Worm (Caenorhabditis elegans) whole organism, midembryonic: ENCODE measurements around the gene srw-107.

ENCODE experiments used
- flt-1 ChIP-seq: fragments of 200-800 bp; sonication (Bioruptor generic); IDR thresholded peaks from 2 replicates; pipeline ENCODE4 v1.3.6; 2022; ENCODE audit warnings: missing genetic modification characterization, missing compliant biosample characterization
- klf-2 ChIP-seq: fragments of 200-800 bp; sonication (Bioruptor generic); conservative IDR thresholded peaks from 2 replicates; pipeline ENCODE4 v1.3.6; 2022; ENCODE audit warnings: missing genetic modification reagents, missing genetic modification characterization, missing compliant biosample characterization
- ref-1 ChIP-seq: fragments of 200-800 bp; sonication (Bioruptor generic); conservative IDR thresholded peaks from 2 replicates; pipeline ENCODE4 v1.3.6; 2022; ENCODE audit warnings: missing genetic modification reagents, missing genetic modification characterization, missing compliant biosample characterization
- ztf-23 ChIP-seq: fragments of 200-800 bp; sonication (Bioruptor generic); IDR thresholded peaks from 2 replicates; pipeline ENCODE4 v1.3.6; 2022; ENCODE audit warnings: missing genetic modification reagents, missing genetic modification characterization, missing compliant biosample characterization

DNA sequence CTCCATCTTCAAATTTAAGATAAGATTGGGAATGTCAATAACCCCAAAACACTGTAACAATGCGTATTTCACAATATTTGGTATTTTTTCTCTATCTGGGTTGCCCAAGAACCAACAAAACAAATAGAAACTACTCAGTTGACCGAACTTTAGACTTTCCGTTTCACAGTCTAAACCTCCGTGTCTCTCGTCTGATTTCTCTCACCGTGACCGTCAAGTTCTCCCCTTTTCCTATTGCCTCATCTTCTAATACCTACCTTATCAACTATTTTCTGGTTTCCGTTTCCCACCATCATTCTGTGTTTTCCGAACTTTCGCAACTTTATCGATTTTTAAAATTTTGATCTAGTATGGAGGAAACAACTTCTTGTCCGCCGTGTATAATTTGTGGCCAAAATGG, 27.1 kb downstream of the srw-107 start, which contains the start of gene nhr-131:
- TF ChIP-seq ztf-23 (GFP tag; lab: Robert Waterston, UW) (no peak), ref-1 (GFP tag; lab: Robert Waterston, UW) (no peak), flt-1 (GFP tag; lab: Robert Waterston, UW) (no peak), klf-2 (no peak)
